Worm (Caenorhabditis elegans): Measurements from ENCODE around the gene gba-2.

Gene gba-2

DNA sequence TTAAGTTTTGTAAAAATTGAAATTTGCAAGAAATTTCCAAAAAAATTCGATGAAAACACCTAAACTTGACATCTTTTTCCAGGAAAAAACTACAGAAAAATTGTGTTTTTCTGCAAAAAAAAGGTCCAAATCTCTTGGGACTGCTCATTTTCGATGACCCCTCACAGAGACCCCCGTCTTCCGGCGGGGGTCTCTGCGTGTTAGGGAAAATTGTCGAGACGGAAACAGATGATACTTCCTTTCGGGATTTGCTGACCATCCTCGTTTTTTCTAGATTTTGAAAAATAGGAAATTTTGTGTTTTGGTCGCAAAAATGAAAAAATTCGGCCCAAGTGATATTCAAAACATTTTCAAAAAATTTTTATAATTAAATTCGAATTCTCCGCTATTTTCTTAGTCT lies 5.1 kb upstream of the gba-2 start:
- TF ChIP-seq klf-2 (GFP tag; conservative IDR thresholded peaks at IDR 0.05) (no peak), ref-1 (GFP tag; conservative IDR thresholded peaks at IDR 0.05) (no peak), cog-1 (tag; optimal IDR thresholded peaks at IDR 0.05) (no peak), T22C8.4 (GFP tag; IDR thresholded peaks at IDR 0.05) (no peak), ztf-29 (GFP tag; IDR thresholded peaks at IDR 0.05) (no peak), ztf-23 (GFP tag; IDR thresholded peaks at IDR 0.05) (no peak), tab-1 (GFP tag; IDR thresholded peaks at IDR 0.05) (no peak), flt-1 (GFP tag; IDR thresholded peaks at IDR 0.05) (no peak), med-1 (GFP tag; optimal IDR thresholded peaks at IDR 0.05; ENCODE audit: insufficient read depth) (no peak)

DNA sequence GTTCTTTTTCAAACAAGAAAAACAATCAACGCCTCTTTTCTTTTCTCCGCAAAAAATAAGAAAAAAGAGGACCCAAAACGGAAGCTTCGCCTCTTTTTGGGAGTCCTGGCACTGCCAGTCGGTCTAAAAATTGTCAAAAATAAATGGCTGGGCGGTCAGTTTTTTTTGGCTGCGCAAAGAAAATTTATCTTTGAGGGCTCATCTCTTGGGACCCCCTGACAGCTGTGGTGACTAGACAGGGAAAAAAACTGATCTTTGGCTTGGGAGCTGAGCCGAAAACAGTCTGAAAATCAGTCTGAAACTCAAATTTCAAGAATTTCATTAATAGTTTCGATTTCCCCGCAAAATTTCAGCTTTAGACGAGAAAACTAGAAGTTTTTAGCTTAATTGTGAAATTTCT lies 4.3 kb upstream of the gba-2 start:
- TF ChIP-seq ref-1 (GFP tag; conservative IDR thresholded peaks at IDR 0.05), result no peak
- TF ChIP-seq flt-1 (GFP tag; IDR thresholded peaks at IDR 0.05), result no peak
- TF ChIP-seq T22C8.4 (GFP tag; IDR thresholded peaks at IDR 0.05), result no peak
- TF ChIP-seq ztf-23 (GFP tag; IDR thresholded peaks at IDR 0.05), result no peak
- TF ChIP-seq tab-1 (GFP tag; IDR thresholded peaks at IDR 0.05), result no peak

DNA sequence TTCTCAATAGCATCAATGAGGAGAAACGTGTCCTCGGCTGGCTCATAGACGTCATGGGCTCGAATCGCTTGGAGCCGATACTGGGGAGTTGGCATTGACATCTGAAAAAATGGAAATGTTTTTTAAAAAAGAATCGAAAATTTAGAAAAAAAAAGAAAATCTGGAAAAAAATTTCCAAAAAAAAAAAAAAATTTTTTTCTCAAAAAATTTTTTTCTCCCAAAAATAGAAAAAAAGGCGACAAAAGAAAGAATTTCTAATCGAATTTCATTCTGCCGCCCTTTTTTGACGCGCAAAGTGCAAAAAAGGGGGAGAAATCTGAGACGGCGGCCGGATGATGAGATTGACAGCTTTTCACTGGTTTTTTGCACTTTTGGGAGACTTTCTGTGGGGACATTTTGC lies 3.1 kb upstream of the gba-2 start, which contains the start of gene mtq-2:
TSS of gene mtq-2 (minus strand) at position 101 of the 400 bp plus-strand sequence.
- TF ChIP-seq klf-2 (GFP tag; conservative IDR thresholded peaks at IDR 0.05), result no peak
- TF ChIP-seq ztf-29 (GFP tag; IDR thresholded peaks at IDR 0.05), result no peak
- TF ChIP-seq flt-1 (GFP tag; IDR thresholded peaks at IDR 0.05), result no peak

DNA sequence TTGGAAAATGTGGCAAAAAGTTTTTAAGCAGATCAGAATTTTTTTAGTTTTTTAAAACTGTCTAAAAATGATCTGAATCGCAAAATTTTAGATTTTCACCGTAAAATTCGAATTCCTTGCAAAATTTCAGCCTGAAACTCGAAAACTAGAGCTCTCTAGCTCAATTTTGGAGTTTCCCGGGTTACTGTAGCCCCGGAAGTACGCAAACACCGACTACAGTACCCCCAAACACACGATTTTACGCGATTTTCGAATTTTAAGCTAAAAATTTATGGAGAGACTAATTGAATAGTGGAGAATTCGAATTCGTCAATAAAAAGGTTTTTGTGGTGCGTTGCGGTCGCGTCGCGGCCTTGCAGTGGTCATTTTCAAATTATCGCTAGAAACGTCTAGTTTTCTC lies 496 bp upstream of the gba-2 start:
- TF ChIP-seq klf-2 (GFP tag; conservative IDR thresholded peaks at IDR 0.05), result no peak
- TF ChIP-seq med-1 (GFP tag; optimal IDR thresholded peaks at IDR 0.05; ENCODE audit: insufficient read depth), result no peak
- TF ChIP-seq flt-1 (GFP tag; IDR thresholded peaks at IDR 0.05), result no peak

DNA sequence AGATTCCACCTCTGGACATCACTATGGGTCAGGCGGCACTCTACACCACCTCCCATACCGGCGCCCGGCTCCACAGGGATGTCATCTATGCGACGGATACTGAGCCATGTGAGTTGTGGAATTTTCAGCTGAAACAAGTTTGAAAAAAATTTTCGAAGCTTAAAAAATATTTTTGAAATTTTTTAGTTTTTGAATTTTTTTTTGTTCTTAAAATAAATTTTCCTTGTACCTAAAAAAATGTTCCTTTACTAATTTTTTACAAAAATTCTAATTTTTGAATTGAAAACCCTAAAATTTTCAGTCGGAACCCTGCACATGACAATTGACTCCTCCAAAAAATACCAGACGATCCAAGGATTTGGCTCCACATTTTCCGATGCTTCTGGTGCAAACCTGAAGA lies 8.5 kb downstream of the gba-2 start:
- TF ChIP-seq tab-1 (GFP tag; IDR thresholded peaks at IDR 0.05) (no peak), flt-1 (GFP tag; IDR thresholded peaks at IDR 0.05) (no peak), ztf-29 (GFP tag; IDR thresholded peaks at IDR 0.05) (no peak), ztf-23 (GFP tag; IDR thresholded peaks at IDR 0.05) (no peak), ref-1 (GFP tag; conservative IDR thresholded peaks at IDR 0.05) (no peak), klf-2 (GFP tag; conservative IDR thresholded peaks at IDR 0.05) (no peak), cog-1 (tag; optimal IDR thresholded peaks at IDR 0.05) (no peak), med-1 (GFP tag; optimal IDR thresholded peaks at IDR 0.05; ENCODE audit: insufficient read depth) (no peak), T22C8.4 (GFP tag; IDR thresholded peaks at IDR 0.05) (no peak)

DNA sequence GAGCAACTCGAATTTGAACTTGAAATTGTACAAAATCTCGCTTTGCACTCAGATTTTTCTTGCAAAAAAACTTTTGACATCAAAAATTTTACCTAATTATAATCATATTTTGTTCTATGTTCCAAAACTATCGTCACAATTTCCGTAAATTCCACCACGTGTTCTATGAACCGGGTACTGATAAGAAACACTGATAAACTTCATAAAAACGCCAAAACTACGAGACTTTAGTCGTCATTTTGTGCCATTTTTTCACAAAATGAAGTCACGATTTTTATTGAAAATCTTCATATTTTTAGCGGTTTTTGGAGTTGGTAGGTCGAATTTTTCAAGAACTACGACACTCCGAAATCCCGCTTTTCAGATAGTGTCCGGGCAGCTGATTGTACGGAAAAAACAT lies 9.5 kb downstream of the gba-2 start, which contains the start of gene gba-1:
TSS of gene gba-1 (plus strand) at position 54 of the 400 bp plus-strand sequence.
- no peak for TF ChIP-seq med-1 (GFP tag; optimal IDR thresholded peaks at IDR 0.05; ENCODE audit: insufficient read depth)
- no peak for TF ChIP-seq flt-1 (GFP tag; IDR thresholded peaks at IDR 0.05)
- no peak for TF ChIP-seq ref-1 (GFP tag; conservative IDR thresholded peaks at IDR 0.05)
- TF ChIP-seq ztf-23 (GFP tag; IDR thresholded peaks at IDR 0.05), result no peak
- no peak for TF ChIP-seq tab-1 (GFP tag; IDR thresholded peaks at IDR 0.05)
- TF ChIP-seq klf-2 (GFP tag; conservative IDR thresholded peaks at IDR 0.05), result no peak
- TF ChIP-seq ztf-29 (GFP tag; IDR thresholded peaks at IDR 0.05), result no peak
- no peak for TF ChIP-seq T22C8.4 (GFP tag; IDR thresholded peaks at IDR 0.05)

DNA sequence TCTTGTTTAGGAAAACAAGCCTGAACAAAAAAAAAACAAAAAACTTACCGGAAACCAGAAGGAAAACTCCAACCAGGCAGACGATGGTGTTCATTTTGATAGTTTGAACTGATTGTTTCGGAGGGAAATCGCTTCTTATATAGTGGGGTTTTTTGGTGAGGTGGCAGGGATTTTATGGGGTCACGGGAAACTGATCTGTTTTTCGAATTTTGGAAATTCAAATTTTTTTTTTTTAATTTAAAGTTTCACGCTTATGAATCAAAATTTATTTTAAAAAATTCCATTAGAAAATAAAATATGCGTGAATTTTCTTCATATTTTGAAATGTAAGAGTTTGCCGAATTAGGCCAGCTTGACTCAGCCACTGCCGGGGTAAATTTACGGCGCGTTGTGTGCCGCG lies 10.9 kb downstream of the gba-2 start, which contains the start of gene C33C12.7:
TSS of gene C33C12.7 (minus strand) at position 101 of the 400 bp plus-strand sequence.
- TF ChIP-seq flt-1 (GFP tag; IDR thresholded peaks at IDR 0.05) (no peak), tab-1 (GFP tag; IDR thresholded peaks at IDR 0.05) (no peak), T22C8.4 (GFP tag; IDR thresholded peaks at IDR 0.05) (no peak), ztf-23 (GFP tag; IDR thresholded peaks at IDR 0.05) (no peak), cog-1 (tag; optimal IDR thresholded peaks at IDR 0.05) (no peak), med-1 (GFP tag; optimal IDR thresholded peaks at IDR 0.05; ENCODE audit: insufficient read depth) (no peak), klf-2 (GFP tag; conservative IDR thresholded peaks at IDR 0.05) (no peak), ref-1 (GFP tag; conservative IDR thresholded peaks at IDR 0.05) (no peak), ztf-29 (GFP tag; IDR thresholded peaks at IDR 0.05) (no peak)

DNA sequence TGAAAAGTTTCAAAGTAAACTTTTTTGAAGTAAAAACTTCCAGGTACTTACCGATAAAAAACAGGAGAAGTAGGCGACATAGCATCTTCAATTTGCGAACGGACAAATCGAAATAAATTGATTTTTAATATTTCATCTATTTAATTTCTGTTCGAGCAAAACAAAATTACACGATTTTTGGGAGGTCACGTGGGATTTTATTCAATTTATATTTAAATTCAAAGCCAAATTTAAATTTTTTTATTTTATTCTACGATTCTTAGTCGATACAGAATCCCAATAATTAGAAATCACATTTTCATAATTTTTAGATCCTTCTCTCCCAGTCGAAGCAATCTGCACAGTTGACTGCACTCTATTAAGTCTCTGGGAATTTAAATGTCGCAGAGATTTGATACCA lies 16.1 kb downstream of the gba-2 start, which contains the start of gene C33C12.12:
TSS of gene C33C12.12 (minus strand) at position 101 of the 400 bp plus-strand sequence.
- TF ChIP-seq klf-2 (GFP tag; conservative IDR thresholded peaks at IDR 0.05), result no peak
- TF ChIP-seq cog-1 (tag; optimal IDR thresholded peaks at IDR 0.05), result no peak

DNA sequence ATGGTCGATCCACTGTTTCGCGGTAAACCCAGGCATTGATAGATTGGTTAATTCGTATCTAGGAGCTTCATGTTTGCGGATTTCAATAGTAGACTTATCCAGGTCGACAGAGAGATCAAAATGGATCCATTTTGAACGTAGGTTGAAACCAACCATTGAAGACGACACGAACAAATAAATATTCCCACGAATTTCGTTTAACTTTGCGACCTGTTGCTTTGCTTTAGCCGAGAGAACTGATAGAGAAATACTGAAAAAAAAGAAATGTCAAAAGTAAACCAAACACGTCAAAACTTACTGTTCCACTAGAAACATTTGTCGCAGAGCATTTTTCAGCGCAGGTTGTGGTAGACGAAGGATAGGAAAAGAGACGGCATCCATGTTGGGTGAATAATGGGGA lies 17.9 kb downstream of the gba-2 start, which contains the start of gene fbxb-38:
TSS of gene fbxb-38 (minus strand) at position 390 of the 400 bp plus-strand sequence.
- TF ChIP-seq ztf-29 (GFP tag; IDR thresholded peaks at IDR 0.05) (no peak), T22C8.4 (GFP tag; IDR thresholded peaks at IDR 0.05) (no peak), klf-2 (GFP tag; conservative IDR thresholded peaks at IDR 0.05) (no peak), cog-1 (tag; optimal IDR thresholded peaks at IDR 0.05) (no peak), med-1 (GFP tag; optimal IDR thresholded peaks at IDR 0.05; ENCODE audit: insufficient read depth) (no peak), ref-1 (GFP tag; conservative IDR thresholded peaks at IDR 0.05) (no peak), ztf-23 (GFP tag; IDR thresholded peaks at IDR 0.05) (no peak), flt-1 (GFP tag; IDR thresholded peaks at IDR 0.05) (no peak), tab-1 (GFP tag; IDR thresholded peaks at IDR 0.05) (no peak)

DNA sequence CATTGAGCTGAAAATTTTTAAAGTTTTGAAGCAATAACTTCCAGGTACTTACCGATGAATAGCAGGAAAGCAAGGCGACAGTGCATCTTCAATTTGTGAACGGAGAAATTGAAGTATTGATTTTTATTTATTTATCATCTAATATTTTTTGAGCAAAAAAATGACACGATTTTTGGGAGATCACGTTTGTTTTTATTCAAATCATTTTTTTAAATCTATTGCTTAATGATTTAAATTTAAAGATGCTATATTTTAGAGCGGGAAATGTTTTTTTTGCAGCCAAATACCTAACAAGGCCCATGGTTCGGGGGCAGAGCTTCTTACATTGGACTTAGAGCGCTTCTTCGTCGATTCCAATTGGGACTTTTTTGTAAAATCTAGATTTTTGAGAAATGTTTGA lies 19.9 kb downstream of the gba-2 start, which contains the start of gene C33C12.4:
TSS of gene C33C12.4 (minus strand) at position 101 of the 400 bp plus-strand sequence.
- TF ChIP-seq cog-1 (tag; optimal IDR thresholded peaks at IDR 0.05) (no peak), tab-1 (GFP tag; IDR thresholded peaks at IDR 0.05) (no peak), klf-2 (GFP tag; conservative IDR thresholded peaks at IDR 0.05) (no peak), T22C8.4 (GFP tag; IDR thresholded peaks at IDR 0.05) (no peak), ref-1 (GFP tag; conservative IDR thresholded peaks at IDR 0.05) (no peak), med-1 (GFP tag; optimal IDR thresholded peaks at IDR 0.05; ENCODE audit: insufficient read depth) (no peak), ztf-23 (GFP tag; IDR thresholded peaks at IDR 0.05) (no peak), ztf-29 (GFP tag; IDR thresholded peaks at IDR 0.05) (no peak), flt-1 (GFP tag; IDR thresholded peaks at IDR 0.05) (no peak)
